Fruit fly (Drosophila melanogaster): ENCODE measurements around the gene Ccp84Ab.
A peak's percentile ranks its signal among the peaks of the same experiment; 100 is the strongest.

Ccp84Ab gene

dm6 chr3R:6662613-6663288 is 39.9 kb downstream of the Ccp84Ab start (continued):
- TF ChIP-seq CG14860 (GFP tag; IDR thresholded peaks at IDR 0.05; ENCODE audit: partially characterized antibody) (no peak), CG13287 (GFP tag; IDR thresholded peaks at IDR 0.05; ENCODE audit: partially characterized antibody) (no peak), CG2120 (GFP tag; optimal IDR thresholded peaks at IDR 0.05) (no peak), ac (GFP tag; optimal IDR thresholded peaks at IDR 0.05) (peak; percentile 25), bigmax (GFP tag; optimal IDR thresholded peaks at IDR 0.05) (no peak), Hr39 (optimal IDR thresholded peaks at IDR 0.05) (peak; percentile 65), odd (GFP tag; optimal IDR thresholded peaks at IDR 0.05) (no peak), CG13894 (tag; optimal IDR thresholded peaks at IDR 0.05) (no peak), onecut (GFP tag; IDR thresholded peaks at IDR 0.05) (no peak), dan (GFP tag; IDR thresholded peaks at IDR 0.05) (no peak), CG6254 (GFP tag; optimal IDR thresholded peaks at IDR 0.05) (no peak), slp2 (GFP tag; optimal IDR thresholded peaks at IDR 0.05) (no peak), Xrp1 (GFP tag; IDR thresholded peaks at IDR 0.05) (peak; percentile 41; the same call in 1 of the 2 replicates), lola (GFP tag; optimal IDR thresholded peaks at IDR 0.05) (peak in 1 of 3 experiments; percentile 51), CG8944 (GFP tag; optimal IDR thresholded peaks at IDR 0.05) (no peak), CG7271 (tag; optimal IDR thresholded peaks at IDR 0.05) (no peak), psq (GFP tag; optimal IDR thresholded peaks at IDR 0.05) (no peak), CG13123 (GFP tag; optimal IDR thresholded peaks at IDR 0.05) (no peak), CG1024 (GFP tag; IDR thresholded peaks at IDR 0.05) (no peak), CG34376 (GFP tag; optimal IDR thresholded peaks at IDR 0.05) (no peak), CG7963 (GFP tag; IDR thresholded peaks at IDR 0.05; ENCODE audit: partially characterized antibody) (no peak), sima (GFP tag; optimal IDR thresholded peaks at IDR 0.05) (no peak), CG15514 (GFP tag; optimal IDR thresholded peaks at IDR 0.05) (no peak), tgo (GFP tag; IDR thresholded peaks at IDR 0.05) (no peak), CG7928 (GFP tag; optimal IDR thresholded peaks at IDR 0.05) (no peak), gcm2 (GFP tag; optimal IDR thresholded peaks at IDR 0.05) (no peak), CG30431 (GFP tag; optimal IDR thresholded peaks at IDR 0.05) (no peak), emc (GFP tag; optimal IDR thresholded peaks at IDR 0.05) (no peak), hkb (optimal IDR thresholded peaks at IDR 0.05) (no peak), hkb (GFP tag; IDR thresholded peaks at IDR 0.05) (no peak), D19B (GFP tag; optimal IDR thresholded peaks at IDR 0.05) (no peak), unc-4 (GFP tag; IDR thresholded peaks at IDR 0.05; ENCODE audit: partially characterized antibody) (no peak), bowl (GFP tag; IDR thresholded peaks at IDR 0.05) (no peak), CG7357 (GFP tag; IDR thresholded peaks at IDR 0.05) (no peak), amos (GFP tag; IDR thresholded peaks at IDR 0.05; ENCODE audit: partially characterized antibody) (0 out of 2 replicates have a peak, but pooled peaks have one; percentile 4), CG2889 (GFP tag; IDR thresholded peaks at IDR 0.05) (peak; percentile 18; the same call in 1 of the 3 replicates), CG7556 (GFP tag; optimal IDR thresholded peaks at IDR 0.05) (no peak), sr (GFP tag; IDR thresholded peaks at IDR 0.05) (no peak), vvl (GFP tag; IDR thresholded peaks at IDR 0.05) (no peak), Myb (GFP tag; optimal IDR thresholded peaks at IDR 0.05) (no peak), wdn (GFP tag; IDR thresholded peaks at IDR 0.05) (no peak), fd3F (GFP tag; optimal IDR thresholded peaks at IDR 0.05) (no peak), CG9817 (tag; optimal IDR thresholded peaks at IDR 0.05) (no peak), usp (GFP tag; optimal IDR thresholded peaks at IDR 0.05) (no peak), CG2712 (tag; optimal IDR thresholded peaks at IDR 0.05) (peak; percentile 47), CG34224 (GFP tag; IDR thresholded peaks at IDR 0.05; ENCODE audit: partially characterized antibody) (no peak), CG10565 (GFP tag; optimal IDR thresholded peaks at IDR 0.05) (no peak), prd (optimal IDR thresholded peaks at IDR 0.05) (no peak), prd (GFP tag; IDR thresholded peaks at IDR 0.05) (peak; percentile 63; the same call in 2 of the 3 replicates), CG3065 (GFP tag; optimal IDR thresholded peaks at IDR 0.05) (no peak), HLH4C (GFP tag; IDR thresholded peaks at IDR 0.05; ENCODE audit: partially characterized antibody) (no peak)

All from whole organism, embryonic.